Fruit fly (Drosophila melanogaster) Kc167 (cell line): Measurements from ENCODE around the gene CG14947.

ENCODE experiments used
- Myc ChIP-seq: fragments of >200 bp; optimal IDR thresholded peaks from 2 replicates; lab custom pipeline; 2017; ENCODE audit warnings: missing external identifiers
- Sin3A ChIP-seq: fragments of >200 bp; optimal IDR thresholded peaks from 2 replicates; lab custom pipeline; 2018; ENCODE audit warnings: missing external identifiers
- h ChIP-seq: fragments of >200 bp; optimal IDR thresholded peaks from 3 replicates; lab custom pipeline; 2018; ENCODE audit warnings: missing external identifiers
- insv ChIP-seq: fragments of >200 bp; optimal IDR thresholded peaks from 3 replicates; lab custom pipeline; 2018; ENCODE audit warnings: missing external identifiers
- psq ChIP-seq: fragments of >200 bp; optimal IDR thresholded peaks from 2 replicates; lab custom pipeline; 2017; ENCODE audit warnings: missing external identifiers
- ttk ChIP-seq: sonication (Bioruptor generic); optimal IDR thresholded peaks from 2 replicates; lab custom pipeline; 2017; ENCODE audit warnings: missing external identifiers

The CG14947 gene

dm6 chr2L:12097698-12098097 is 21.8 kb downstream of the CG14947 start, which contains the start of gene Ced-12:
Gene Ced-12, plus strand, starts transcription at chr2L:12097838.
- no peak for TF ChIP-seq h
- no peak for TF ChIP-seq Sin3A (lab: Kevin White, UChicago)
- TF ChIP-seq insv (lab: Kevin White, UChicago): no peak
- TF ChIP-seq Myc (lab: Kevin White, UChicago): no peak
- TF ChIP-seq ttk: no peak
- TF ChIP-seq psq: no peak

dm6 chr2L:12103231-12104210 is 27.6 kb downstream of the CG14947 start, which contains the start of the genes Patsas and ThrRS:
Gene Patsas, minus strand, starts transcription at chr2L:12103285.
Gene ThrRS, plus strand, starts transcription at chr2L:12103751.
- no peak for TF ChIP-seq insv (lab: Kevin White, UChicago)
- TF ChIP-seq h: no peak

dm6 chr2L:12107087-12107486 is 31.2 kb downstream of the CG14947 start:
- no peak for TF ChIP-seq psq
- TF ChIP-seq Myc (lab: Kevin White, UChicago): no peak
- TF ChIP-seq ttk: no peak
- no peak for TF ChIP-seq Sin3A (lab: Kevin White, UChicago)
- TF ChIP-seq h: no peak
- TF ChIP-seq insv (lab: Kevin White, UChicago): no peak

- no peak for TF ChIP-seq ttk
- no peak for TF ChIP-seq Sin3A (lab: Kevin White, UChicago)
- TF ChIP-seq h: no peak
- TF ChIP-seq insv (lab: Kevin White, UChicago): no peak
- no peak for TF ChIP-seq Myc (lab: Kevin White, UChicago)
- no peak for TF ChIP-seq psq
These were observed 33.1 kb downstream of the CG14947 start, which contains the start of the genes Rab6 and Phae1 for dm6 chr2L:12108779-12109564. Gene Rab6, minus strand, starts transcription at chr2L:12109116. Gene Phae1, plus strand, starts transcription at chr2L:12109417.

- TF ChIP-seq Sin3A (lab: Kevin White, UChicago): no peak
- TF ChIP-seq h: no peak
- no peak for TF ChIP-seq ttk
- no peak for TF ChIP-seq insv (lab: Kevin White, UChicago)
- no peak for TF ChIP-seq Myc (lab: Kevin White, UChicago)
- TF ChIP-seq psq: no peak
These were observed 34.9 kb downstream of the CG14947 start, which contains the start of gene Phae2 for dm6 chr2L:12110810-12111209. Gene Phae2, plus strand, starts transcription at chr2L:12111110.

- TF ChIP-seq psq (no peak), h (no peak), Sin3A (lab: Kevin White, UChicago) (no peak), ttk (no peak), insv (lab: Kevin White, UChicago) (no peak), Myc (lab: Kevin White, UChicago) (no peak)
These were observed 37.1 kb downstream of the CG14947 start for dm6 chr2L:12112943-12113557.

- TF ChIP-seq psq: no peak
- TF ChIP-seq h: no peak
- no peak for TF ChIP-seq ttk
- no peak for TF ChIP-seq Myc (lab: Kevin White, UChicago)
- TF ChIP-seq insv (lab: Kevin White, UChicago): no peak
- no peak for TF ChIP-seq Sin3A (lab: Kevin White, UChicago)
These were observed 38.3 kb downstream of the CG14947 start, which contains the start of gene CG17211 for dm6 chr2L:12114159-12114558. Gene CG17211, plus strand, starts transcription at chr2L:12114360.

dm6 chr2L:12115809-12116208 is 39.9 kb downstream of the CG14947 start:
- TF ChIP-seq h (no peak), Myc (lab: Kevin White, UChicago) (no peak), Sin3A (lab: Kevin White, UChicago) (no peak), insv (lab: Kevin White, UChicago) (no peak), ttk (no peak), psq (no peak)

- TF ChIP-seq insv (lab: Kevin White, UChicago) (no peak), h (no peak), ttk (no peak), psq (no peak), Myc (lab: Kevin White, UChicago) (no peak), Sin3A (lab: Kevin White, UChicago) (no peak)
These were observed 44.1 kb downstream of the CG14947 start for dm6 chr2L:12120000-12120399.
